Fruit fly (Drosophila melanogaster) whole organism, embryonic: ENCODE results near the gene Tcs4.

Experiments
- Aef1 ChIP-seq: fragments of 200-800 bp; sonication (Bioruptor generic); IDR thresholded peaks from 3 replicates; pipeline ENCODE4 v1.3.6; 2022; ENCODE audit warnings: missing biosample characterization, missing genetic modification characterization
- C15 ChIP-seq: fragments of 200-800 bp; sonication (Bioruptor generic); IDR thresholded peaks from 3 replicates; pipeline ENCODE4 v1.3.6; 2022; ENCODE audit warnings: missing biosample characterization, missing genetic modification characterization
- CG10565 ChIP-seq: fragments of 200-800 bp; sonication (Bioruptor generic); optimal IDR thresholded peaks from 3 replicates; lab custom pipeline; 2016; ENCODE audit warnings: missing biosample characterization, mild to moderate bottlenecking, missing genetic modification characterization
- CG11504 ChIP-seq: fragments of 200-800 bp; sonication (Bioruptor generic); optimal IDR thresholded peaks from 3 replicates; lab custom pipeline; 2019; ENCODE audit warnings: missing biosample characterization, mild to moderate bottlenecking, missing genetic modification characterization, moderate library complexity
- CG12219 ChIP-seq: fragments of 200-800 bp; sonication (Bioruptor generic); optimal IDR thresholded peaks from 3 replicates; lab custom pipeline; 2018; ENCODE audit warnings: missing biosample characterization, mild to moderate bottlenecking, missing genetic modification characterization
- CG13123 ChIP-seq: fragments of 200-800 bp; sonication (Bioruptor generic); optimal IDR thresholded peaks from 2 replicates; lab custom pipeline; 2016; ENCODE audit warnings: missing biosample characterization, missing genetic modification characterization
- CG1529 ChIP-seq: fragments of 200-800 bp; sonication (Bioruptor generic); optimal IDR thresholded peaks from 3 replicates; lab custom pipeline; 2018; ENCODE audit warnings: missing biosample characterization, missing genetic modification characterization
- CG17328 ChIP-seq: fragments of 200-800 bp; sonication (Bioruptor generic); IDR thresholded peaks from 2 replicates; pipeline ENCODE4 v1.3.6; 2022; ENCODE audit warnings: missing biosample characterization, missing genetic modification characterization
- CG18476 ChIP-seq: fragments of 200-800 bp; sonication (Bioruptor generic); optimal IDR thresholded peaks from 2 replicates; lab custom pipeline; 2016; ENCODE audit warnings: missing biosample characterization, mild to moderate bottlenecking, missing genetic modification characterization
- CG5245 ChIP-seq: fragments of 200-800 bp; sonication (Bioruptor generic); optimal IDR thresholded peaks from 3 replicates; lab custom pipeline; 2016; ENCODE audit warnings: missing biosample characterization, missing genetic modification characterization
- CG6689 ChIP-seq: fragments of 200-800 bp; sonication (Bioruptor generic); IDR thresholded peaks from 2 replicates; pipeline ENCODE4 v1.3.6; 2022; ENCODE audit warnings: missing biosample characterization, missing genetic modification characterization
- CG6813 ChIP-seq: fragments of 200-800 bp; sonication (Bioruptor generic); optimal IDR thresholded peaks from 2 replicates; lab custom pipeline; 2017; ENCODE audit warnings: missing biosample characterization, missing genetic modification characterization, mild to moderate bottlenecking, moderate library complexity, missing genetic modification reagents
- CG7928 ChIP-seq: fragments of 200-800 bp; sonication (Bioruptor generic); optimal IDR thresholded peaks from 2 replicates; lab custom pipeline; 2017; ENCODE audit warnings: missing biosample characterization, mild to moderate bottlenecking, missing genetic modification characterization
- CG9437 ChIP-seq: fragments of 200-800 bp; sonication (Bioruptor generic); optimal IDR thresholded peaks from 2 replicates; lab custom pipeline; 2018; ENCODE audit warnings: missing biosample characterization, mild to moderate bottlenecking, missing genetic modification characterization
- CG9817 ChIP-seq: fragments of 200-800 bp; sonication (Bioruptor generic); optimal IDR thresholded peaks from 2 replicates; lab custom pipeline; 2018; ENCODE audit warnings: missing biosample characterization, mild to moderate bottlenecking, missing genetic modification characterization, moderate library complexity
- CHES-1-like ChIP-seq: fragments of 200-800 bp; sonication (Bioruptor generic); optimal IDR thresholded peaks from 2 replicates; lab custom pipeline; 2016; ENCODE audit warnings: missing biosample characterization, missing genetic modification characterization
- Chrac-16 ChIP-seq: fragments of 200-800 bp; sonication (Bioruptor generic); optimal IDR thresholded peaks from 3 replicates; lab custom pipeline; 2016; ENCODE audit warnings: missing biosample characterization, missing genetic modification characterization
- Drgx ChIP-seq: fragments of 200-800 bp; sonication (Bioruptor generic); IDR thresholded peaks from 2 replicates; pipeline ENCODE4 v1.3.6; 2022; ENCODE audit warnings: missing biosample characterization, missing genetic modification characterization
- Elba2 ChIP-seq: fragments of 200-800 bp; sonication (Bioruptor generic); optimal IDR thresholded peaks from 3 replicates; lab custom pipeline; 2016; ENCODE audit warnings: missing biosample characterization, missing genetic modification characterization
- HLH3B ChIP-seq: fragments of 200-800 bp; sonication (Bioruptor generic); IDR thresholded peaks from 2 replicates; pipeline ENCODE4 v1.3.6; 2022; ENCODE audit warnings: missing biosample characterization, missing genetic modification characterization
- Hmx ChIP-seq: fragments of 200-800 bp; sonication (Bioruptor generic); optimal IDR thresholded peaks from 2 replicates; lab custom pipeline; 2016; ENCODE audit warnings: missing biosample characterization, missing genetic modification characterization
- Hr78 ChIP-seq, 2 experiments: fragments of 200-800 bp in 1 of 2; fragments of >200 bp in 1 of 2; sonication (Bioruptor generic) in 1 of 2; optimal IDR thresholded peaks; 2 replicates each; lab custom pipeline; 2017 to 2019; ENCODE audit warnings: missing biosample characterization in 2 of 2, missing genetic modification characterization in 2 of 2, mild to moderate bottlenecking in 1 of 2, moderate library complexity in 1 of 2
- Med ChIP-seq: fragments of 200-800 bp; sonication (Bioruptor generic); peaks from one replicate; lab custom pipeline; 2016; ENCODE audit warnings: missing biosample characterization, missing genetic modification characterization, mild to moderate bottlenecking, inconsistent platforms, moderate library complexity
- Neu2 ChIP-seq: fragments of 200-800 bp; sonication (Bioruptor generic); optimal IDR thresholded peaks from 3 replicates; lab custom pipeline; 2016; ENCODE audit warnings: missing biosample characterization, missing genetic modification characterization, borderline replicate concordance
- NfI ChIP-seq: fragments of 200-800 bp; sonication (Bioruptor generic); optimal IDR thresholded peaks from 3 replicates; lab custom pipeline; 2018; ENCODE audit warnings: missing biosample characterization, mild to moderate bottlenecking, missing genetic modification characterization, moderate library complexity
- Pdp1 ChIP-seq, 2 experiments: fragments of 200-800 bp; sonication (Bioruptor generic); optimal IDR thresholded peaks; 3 replicates each; lab custom pipeline; 2016; ENCODE audit warnings: missing biosample characterization in 2 of 2, missing genetic modification characterization in 2 of 2, mild to moderate bottlenecking in 1 of 2, moderate library complexity in 1 of 2
- YL-1 ChIP-seq: fragments of 200-800 bp; sonication (Bioruptor generic); optimal IDR thresholded peaks from 3 replicates; lab custom pipeline; 2017; ENCODE audit warnings: missing biosample characterization, mild to moderate bottlenecking, missing genetic modification characterization
- ab ChIP-seq: fragments of 200-800 bp; sonication (Bioruptor generic); optimal IDR thresholded peaks from 2 replicates; lab custom pipeline; 2016; ENCODE audit warnings: missing biosample characterization, missing genetic modification characterization
- ac ChIP-seq: fragments of 200-800 bp; sonication (Bioruptor generic); optimal IDR thresholded peaks from 3 replicates; lab custom pipeline; 2017; ENCODE audit warnings: missing biosample characterization, mild to moderate bottlenecking, missing genetic modification characterization
- ase ChIP-seq: fragments of 200-800 bp; sonication (Bioruptor generic); IDR thresholded peaks from 3 replicates; pipeline ENCODE4 v1.3.6; 2022; ENCODE audit warnings: missing biosample characterization, missing genetic modification characterization
- eve ChIP-seq, 2 experiments: fragments of >200 bp; optimal IDR thresholded peaks; 2 replicates each; lab custom pipeline; 2017; ENCODE audit warnings: missing biosample characterization in 2 of 2, missing genetic modification characterization in 2 of 2
- fru ChIP-seq: fragments of >200 bp; optimal IDR thresholded peaks from 2 replicates; lab custom pipeline; 2017
- gfzf ChIP-seq: fragments of 200-800 bp; sonication (Bioruptor generic); optimal IDR thresholded peaks from 2 replicates; lab custom pipeline; 2016; ENCODE audit warnings: missing biosample characterization, mild to moderate bottlenecking, missing genetic modification characterization, moderate library complexity
- gsb-n ChIP-seq: fragments of 200-800 bp; sonication (Bioruptor generic); optimal IDR thresholded peaks from 3 replicates; lab custom pipeline; 2018; ENCODE audit warnings: missing biosample characterization, mild to moderate bottlenecking, missing genetic modification characterization
- hb ChIP-seq: fragments of 200-800 bp; sonication (Bioruptor generic); IDR thresholded peaks from 3 replicates; pipeline ENCODE4 v1.3.6; 2022; ENCODE audit warnings: missing biosample characterization, missing genetic modification characterization; ENCODE audit not compliant: partially characterized antibody
- jumu ChIP-seq: fragments of 200-800 bp; sonication (Bioruptor generic); optimal IDR thresholded peaks from 3 replicates; lab custom pipeline; 2016; ENCODE audit warnings: missing biosample characterization, missing genetic modification characterization
- kni ChIP-seq: fragments of 200-800 bp; sonication (Bioruptor generic); optimal IDR thresholded peaks from 3 replicates; lab custom pipeline; 2017; ENCODE audit warnings: mild to moderate bottlenecking, missing biosample characterization, missing genetic modification reagents, missing genetic modification characterization
- knrl ChIP-seq: fragments of 200-800 bp; sonication (Bioruptor generic); IDR thresholded peaks from 3 replicates; pipeline ENCODE4 v1.3.6; 2022; ENCODE audit warnings: missing biosample characterization, missing genetic modification characterization; ENCODE audit not compliant: partially characterized antibody
- lbe ChIP-seq: fragments of 200-800 bp; sonication (Bioruptor generic); optimal IDR thresholded peaks from 2 replicates; lab custom pipeline; 2016; ENCODE audit warnings: missing biosample characterization, mild to moderate bottlenecking, missing genetic modification characterization
- mirr ChIP-seq: fragments of 200-800 bp; sonication (Bioruptor generic); optimal IDR thresholded peaks from 3 replicates; lab custom pipeline; 2018; ENCODE audit warnings: missing biosample characterization, mild to moderate bottlenecking, missing genetic modification characterization
- mld ChIP-seq: fragments of 200-800 bp; sonication (Bioruptor generic); IDR thresholded peaks from 3 replicates; pipeline ENCODE4 v1.3.6; 2022; ENCODE audit warnings: missing biosample characterization, missing genetic modification characterization; ENCODE audit not compliant: partially characterized antibody
- nerfin-1 ChIP-seq: fragments of 200-800 bp; sonication (Bioruptor generic); optimal IDR thresholded peaks from 3 replicates; lab custom pipeline; 2019; ENCODE audit warnings: missing biosample characterization, mild to moderate bottlenecking, missing genetic modification characterization, moderate library complexity
- ro ChIP-seq: fragments of 200-800 bp; sonication (Bioruptor generic); IDR thresholded peaks from 2 replicates; pipeline ENCODE4 v1.3.6; 2022; ENCODE audit warnings: missing biosample characterization, missing genetic modification characterization
- salm ChIP-seq: fragments of 200-800 bp; sonication (Bioruptor generic); optimal IDR thresholded peaks from 2 replicates; lab custom pipeline; 2018; ENCODE audit warnings: missing biosample characterization, mild to moderate bottlenecking, missing genetic modification characterization
- sd ChIP-seq: fragments of 200-800 bp; sonication (Bioruptor generic); optimal IDR thresholded peaks from 3 replicates; lab custom pipeline; 2018; ENCODE audit warnings: missing biosample characterization, mild to moderate bottlenecking, missing genetic modification characterization, moderate library complexity
- shn ChIP-seq: fragments of 200-800 bp; sonication (Bioruptor generic); optimal IDR thresholded peaks from 3 replicates; lab custom pipeline; 2016; ENCODE audit warnings: missing biosample characterization, missing genetic modification characterization
- sob ChIP-seq: fragments of 200-800 bp; sonication (Bioruptor generic); IDR thresholded peaks from 2 replicates; pipeline ENCODE4 v1.3.6; 2022; ENCODE audit warnings: missing biosample characterization, missing genetic modification characterization
- tin ChIP-seq: fragments of 200-800 bp; sonication (Bioruptor generic); optimal IDR thresholded peaks from 3 replicates; lab custom pipeline; 2016; ENCODE audit warnings: missing biosample characterization, missing genetic modification characterization
- unc-4 ChIP-seq: fragments of 200-800 bp; sonication (Bioruptor generic); IDR thresholded peaks from 2 replicates; pipeline ENCODE4 v1.3.6; 2022; ENCODE audit warnings: missing biosample characterization, missing genetic modification characterization; ENCODE audit not compliant: partially characterized antibody
- zf30C ChIP-seq: fragments of 200-800 bp; sonication (Bioruptor generic); optimal IDR thresholded peaks from 3 replicates; lab custom pipeline; 2018; ENCODE audit warnings: missing biosample characterization, mild to moderate bottlenecking, missing genetic modification characterization

The Tcs4 gene

dm6 chrX:19750626-19751149, 49.1 kb upstream of the Tcs4 start, which contains the start of gene Abcd3 (continued):
- TF ChIP-seq CG11504 (tag; lab: Kevin White, UChicago): peak; percentile 10
- no peak for TF ChIP-seq CG18476
- peak; percentile 1 for TF ChIP-seq shn (GFP tag; lab: Kevin White, UChicago)
- TF ChIP-seq CG12219 (GFP tag; lab: Kevin White, UChicago): peak; percentile 11
- peak; percentile 8 for TF ChIP-seq gfzf (GFP tag; lab: Kevin White, UChicago)
- TF ChIP-seq YL-1 (GFP tag; lab: Kevin White, UChicago): peak; percentile 84
- no peak for TF ChIP-seq Neu2 (GFP tag; lab: Kevin White, UChicago)
- TF ChIP-seq CG13123 (GFP tag; lab: Kevin White, UChicago): no peak
- peak; percentile 5 for TF ChIP-seq CG9817 (tag; lab: Kevin White, UChicago)
- peak; percentile 47; the same call in 1 of the 2 replicates for TF ChIP-seq sob
- peak; percentile 19 for TF ChIP-seq NfI (GFP tag; lab: Kevin White, UChicago)
- peak; percentile 71 for TF ChIP-seq unc-4 (GFP tag; lab: Robert Waterston, UW)
- peak; percentile 19 for TF ChIP-seq CHES-1-like (GFP tag; lab: Kevin White, UChicago)
- no peak for TF ChIP-seq fru (lab: Kevin White, UChicago)
- no peak for TF ChIP-seq tin (GFP tag; lab: Kevin White, UChicago)
- peak; percentile 66 for TF ChIP-seq ac (GFP tag; lab: Kevin White, UChicago)
- TF ChIP-seq mirr (GFP tag; lab: Kevin White, UChicago): peak; percentile 60
- peak; percentile 92 for TF ChIP-seq Med
- TF ChIP-seq CG6689 (GFP tag; lab: Robert Waterston, UW): no peak
- TF ChIP-seq HLH3B (GFP tag; lab: Robert Waterston, UW): no peak; the same call in 1 of the 2 replicates
- TF ChIP-seq jumu (GFP tag; lab: Kevin White, UChicago): peak; percentile 30
- no peak for TF ChIP-seq Hr78 (GFP tag; optimal IDR thresholded peaks at IDR 0.05; lab: Kevin White, UChicago)
- peak; percentile 53 for TF ChIP-seq sd (tag; lab: Kevin White, UChicago)
- TF ChIP-seq CG17328 (GFP tag; lab: Robert Waterston, UW): no peak
- TF ChIP-seq ase (GFP tag; lab: Robert Waterston, UW): no peak
- peak; percentile 60; the same call in 1 of the 3 replicates for TF ChIP-seq mld (GFP tag; lab: Robert Waterston, UW)
- peak; percentile 58 for TF ChIP-seq knrl (GFP tag; lab: Robert Waterston, UW)
- TF ChIP-seq kni: peak; percentile 65
- TF ChIP-seq lbe (GFP tag; lab: Kevin White, UChicago): no peak
- TF ChIP-seq Elba2 (GFP tag; lab: Kevin White, UChicago): no peak
- peak; percentile 68 for TF ChIP-seq nerfin-1 (tag; lab: Kevin White, UChicago)
- TF ChIP-seq ab: no peak
- peak; percentile 67; the same call in 2 of the 3 replicates for TF ChIP-seq hb (GFP tag; lab: Robert Waterston, UW)
- no peak for TF ChIP-seq C15 (GFP tag; lab: Robert Waterston, UW)
- no peak for TF ChIP-seq ro (GFP tag; lab: Robert Waterston, UW)
- TF ChIP-seq gsb-n (tag; lab: Kevin White, UChicago): no peak
- peak; percentile 23 for TF ChIP-seq CG7928 (GFP tag; lab: Kevin White, UChicago)
- TF ChIP-seq Chrac-16: no peak
- peak; percentile 38 for TF ChIP-seq CG6813 (GFP tag; lab: Kevin White, UChicago)
- no peak for TF ChIP-seq CG5245 (GFP tag; lab: Kevin White, UChicago)
- peak; percentile 16 for TF ChIP-seq zf30C (GFP tag; lab: Kevin White, UChicago)
- TF ChIP-seq eve (GFP tag; optimal IDR thresholded peaks at IDR 0.05; lab: Kevin White, UChicago): no peak
- TF ChIP-seq CG1529: no peak
- TF ChIP-seq Hmx (GFP tag; lab: Kevin White, UChicago): no peak
- peak; percentile 21 to 59 for TF ChIP-seq Pdp1 (GFP tag; optimal IDR thresholded peaks at IDR 0.05; lab: Kevin White, UChicago)
- no peak for TF ChIP-seq Drgx (GFP tag; lab: Robert Waterston, UW)
- TF ChIP-seq CG10565 (GFP tag; lab: Kevin White, UChicago): no peak
- TF ChIP-seq salm (tag; lab: Kevin White, UChicago): peak; percentile 11
- no peak for TF ChIP-seq Aef1 (GFP tag; lab: Robert Waterston, UW)
- no peak for TF ChIP-seq CG9437 (GFP tag; lab: Kevin White, UChicago)
